Worm (Caenorhabditis elegans) whole organism, L3 larva: ENCODE data around the gene dct-7.

Experiments
- R02D3.7 ChIP-seq: fragments of 150-350 bp; optimal IDR thresholded peaks from 2 replicates; lab custom pipeline; 2014; ENCODE audit warnings: missing biosample characterization, missing genetic modification characterization
- ZK546.5 ChIP-seq: sonication (generic microtip); optimal IDR thresholded peaks from 2 replicates; lab custom pipeline; 2017; ENCODE audit warnings: missing biosample characterization, missing genetic modification characterization
- aly-2 ChIP-seq: fragments of 150-350 bp; optimal IDR thresholded peaks from 2 replicates; lab custom pipeline; 2014; ENCODE audit warnings: missing biosample characterization, missing genetic modification characterization
- ama-1 ChIP-seq: fragments of 150-350 bp; optimal IDR thresholded peaks from 2 replicates; lab custom pipeline; 2018
- ceh-28 ChIP-seq: fragments of 150-350 bp; optimal IDR thresholded peaks from 2 replicates; lab custom pipeline; 2014; ENCODE audit warnings: missing biosample characterization, missing genetic modification reagents, missing genetic modification characterization
- ceh-9 ChIP-seq: sonication (generic microtip); optimal IDR thresholded peaks from 2 replicates; lab custom pipeline; 2018; ENCODE audit warnings: missing biosample characterization, missing genetic modification characterization
- daf-12 ChIP-seq: fragments of 150-350 bp; optimal IDR thresholded peaks from 2 replicates; lab custom pipeline; 2014; ENCODE audit warnings: missing biosample characterization, missing genetic modification reagents, missing genetic modification characterization
- elt-1 ChIP-seq: fragments of 150-350 bp; optimal IDR thresholded peaks from 2 replicates; lab custom pipeline; 2014; ENCODE audit warnings: missing biosample characterization, missing genetic modification characterization
- elt-2 ChIP-seq: sonication (generic microtip); optimal IDR thresholded peaks from 2 replicates; lab custom pipeline; 2016; ENCODE audit warnings: missing genetic modification reagents, mild to moderate bottlenecking, missing genetic modification characterization, missing compliant biosample characterization
- elt-3 ChIP-seq, 3 experiments: fragments of 150-350 bp in 1 of 3; sonication (generic microtip) in 2 of 3; optimal IDR thresholded peaks; 2 replicates in 2 of 3; 4 replicates in 1 of 3; lab custom pipeline; 2014 to 2017; ENCODE audit warnings: missing biosample characterization in 3 of 3, missing genetic modification characterization in 3 of 3
- eor-1 ChIP-seq, 2 experiments: fragments of 150-350 bp; optimal IDR thresholded peaks; 2 replicates each; lab custom pipeline; 2014 to 2018; ENCODE audit warnings: missing biosample characterization in 2 of 2, missing genetic modification characterization in 2 of 2
- fkh-2 ChIP-seq: fragments of 150-350 bp; optimal IDR thresholded peaks from 2 replicates; lab custom pipeline; 2014; ENCODE audit warnings: missing biosample characterization, missing genetic modification reagents, missing genetic modification characterization
- fos-1 ChIP-seq: fragments of 150-350 bp; optimal IDR thresholded peaks from 2 replicates; lab custom pipeline; 2014; ENCODE audit warnings: missing biosample characterization, missing genetic modification characterization
- hmg-11 ChIP-seq: sonication (generic microtip); optimal IDR thresholded peaks from 2 replicates; lab custom pipeline; 2016; ENCODE audit warnings: missing genetic modification characterization, missing compliant biosample characterization
- jun-1 ChIP-seq: fragments of 150-350 bp; optimal IDR thresholded peaks from 2 replicates; lab custom pipeline; 2014; ENCODE audit warnings: missing biosample characterization, missing genetic modification reagents, missing genetic modification characterization
- lin-15B ChIP-seq: fragments of 150-350 bp; optimal IDR thresholded peaks from 2 replicates; lab custom pipeline; 2014; ENCODE audit warnings: missing biosample characterization, missing genetic modification characterization
- lin-39 ChIP-seq: fragments of 150-350 bp; optimal IDR thresholded peaks from 2 replicates; lab custom pipeline; 2018; ENCODE audit warnings: missing biosample characterization, missing genetic modification reagents, missing genetic modification characterization
- lsy-12 ChIP-seq: sonication (generic microtip); optimal IDR thresholded peaks from 2 replicates; lab custom pipeline; 2016; ENCODE audit warnings: mild to moderate bottlenecking, missing genetic modification characterization, missing compliant biosample characterization
- mdl-1 ChIP-seq: fragments of 150-350 bp; optimal IDR thresholded peaks from 2 replicates; lab custom pipeline; 2014; ENCODE audit warnings: missing biosample characterization, missing genetic modification characterization
- nfya-1 ChIP-seq: sonication (generic microtip); optimal IDR thresholded peaks from 2 replicates; lab custom pipeline; 2017; ENCODE audit warnings: missing genetic modification characterization, mild to moderate bottlenecking, missing compliant biosample characterization, antibody characterized with exemption, moderate library complexity; ENCODE audit not compliant: insufficient read depth
- nhr-11 ChIP-seq: fragments of 150-350 bp; optimal IDR thresholded peaks from 2 replicates; lab custom pipeline; 2014; ENCODE audit warnings: missing biosample characterization, missing genetic modification characterization
- nhr-12 ChIP-seq: fragments of 150-350 bp; optimal IDR thresholded peaks from 2 replicates; lab custom pipeline; 2014; ENCODE audit warnings: missing biosample characterization, missing genetic modification characterization
- nhr-23 ChIP-seq: fragments of 150-350 bp; optimal IDR thresholded peaks from 2 replicates; lab custom pipeline; 2014; ENCODE audit warnings: missing biosample characterization, missing genetic modification reagents, missing genetic modification characterization
- nhr-237 ChIP-seq: fragments of 150-350 bp; optimal IDR thresholded peaks from 2 replicates; lab custom pipeline; 2014; ENCODE audit warnings: missing biosample characterization, missing genetic modification characterization
- nhr-25 ChIP-seq: sonication (generic microtip); optimal IDR thresholded peaks from 2 replicates; lab custom pipeline; 2017; ENCODE audit warnings: missing biosample characterization, missing genetic modification characterization
- nhr-28 ChIP-seq: fragments of 150-350 bp; optimal IDR thresholded peaks from 2 replicates; lab custom pipeline; 2014; ENCODE audit warnings: missing biosample characterization, missing genetic modification characterization
- nhr-43 ChIP-seq: sonication (generic microtip); optimal IDR thresholded peaks from 2 replicates; lab custom pipeline; 2016; ENCODE audit warnings: mild to moderate bottlenecking, missing genetic modification characterization, missing compliant biosample characterization; ENCODE audit not compliant: poor library complexity, severe bottlenecking
- nhr-67 ChIP-seq: fragments of 150-350 bp; optimal IDR thresholded peaks from 2 replicates; lab custom pipeline; 2014; ENCODE audit warnings: missing biosample characterization, missing genetic modification characterization
- nhr-76 ChIP-seq: fragments of 150-350 bp; sonication (generic microtip); optimal IDR thresholded peaks from 5 replicates; lab custom pipeline; 2014; ENCODE audit warnings: missing biosample characterization, missing genetic modification characterization
- pha-4 ChIP-seq: fragments of 150-350 bp; optimal IDR thresholded peaks from 2 replicates; lab custom pipeline; 2014; ENCODE audit warnings: missing biosample characterization, missing genetic modification reagents, missing genetic modification characterization
- sea-2 ChIP-seq: fragments of 150-350 bp; sonication (generic microtip); optimal IDR thresholded peaks from 4 replicates; lab custom pipeline; 2014; ENCODE audit warnings: missing biosample characterization, missing genetic modification reagents, missing genetic modification characterization
- skn-1 ChIP-seq: fragments of 150-350 bp; optimal IDR thresholded peaks from 2 replicates; lab custom pipeline; 2014; ENCODE audit warnings: missing biosample characterization, missing genetic modification characterization
- snpc-4 ChIP-seq: fragments of 150-350 bp; optimal IDR thresholded peaks from 2 replicates; lab custom pipeline; 2014; ENCODE audit warnings: missing biosample characterization, missing genetic modification characterization
- unc-39 ChIP-seq: sonication (generic microtip); optimal IDR thresholded peaks from 4 replicates; lab custom pipeline; 2017; ENCODE audit warnings: missing biosample characterization, missing genetic modification characterization
- unc-62 ChIP-seq: fragments of 150-350 bp; sonication (generic microtip); optimal IDR thresholded peaks from 4 replicates; lab custom pipeline; 2014; ENCODE audit warnings: missing biosample characterization, missing genetic modification reagents, missing genetic modification characterization
- zag-1 ChIP-seq: fragments of 150-350 bp; optimal IDR thresholded peaks from 2 replicates; lab custom pipeline; 2014; ENCODE audit warnings: missing biosample characterization, missing genetic modification characterization
- ztf-4 ChIP-seq: fragments of 150-350 bp; optimal IDR thresholded peaks from 2 replicates; lab custom pipeline; 2014; ENCODE audit warnings: missing biosample characterization, missing genetic modification characterization

The dct-7 gene

ce11 chrIV:4269308-4269707 is 21.1 kb downstream of the dct-7 start, which contains the start of gene F36A4.3:
F36A4.3 (plus strand) TSS chrIV:4269608.
- TF ChIP-seq nhr-76 (tag; lab: Kevin White, UChicago): no peak
- TF ChIP-seq nhr-23 (tag; lab: Kevin White, UChicago): no peak
- no peak for TF ChIP-seq skn-1 (tag; lab: Kevin White, UChicago)

ce11 chrIV:4267320-4267719 is 23.1 kb downstream of the dct-7 start, which contains the start of gene F36A4.4:
F36A4.4 (plus strand) TSS chrIV:4267620.
- TF ChIP-seq ceh-28 (tag; lab: Kevin White, UChicago): no peak
- no peak for TF ChIP-seq R02D3.7 (tag; lab: Kevin White, UChicago)

- TF ChIP-seq lin-15B (tag; lab: Kevin White, UChicago) (no peak), ceh-9 (no peak), hmg-11 (tag; lab: Kevin White, UChicago) (no peak), nhr-67 (tag; lab: Kevin White, UChicago) (no peak), unc-62 (no peak), ztf-4 (tag; lab: Kevin White, UChicago) (no peak), mdl-1 (tag; lab: Kevin White, UChicago) (no peak), daf-12 (tag; lab: Kevin White, UChicago) (no peak), unc-39 (tag; lab: Kevin White, UChicago) (no peak), snpc-4 (no peak), zag-1 (no peak), fkh-2 (tag; lab: Kevin White, UChicago) (no peak), ZK546.5 (tag; lab: Kevin White, UChicago) (no peak)
These were observed 24.4 kb downstream of the dct-7 start for ce11 chrIV:4265951-4266350.

- TF ChIP-seq nhr-12 (tag; lab: Kevin White, UChicago) (no peak), eor-1 (tag; optimal IDR thresholded peaks at IDR 0.05; lab: Kevin White, UChicago) (no peak)
These were observed 25.1 kb downstream of the dct-7 start, which contains the start of gene F36A4.5 for ce11 chrIV:4265224-4265623. F36A4.5 (plus strand) TSS chrIV:4265524.

- TF ChIP-seq fkh-2 (tag; lab: Kevin White, UChicago) (no peak), nhr-43 (no peak), unc-39 (tag; lab: Kevin White, UChicago) (no peak), nhr-76 (tag; lab: Kevin White, UChicago) (no peak), elt-2 (tag; lab: Kevin White, UChicago) (no peak), elt-3 (tag; optimal IDR thresholded peaks at IDR 0.05; lab: Kevin White, UChicago) (no peak), lsy-12 (no peak), unc-62 (no peak), lin-39 (tag; lab: Kevin White, UChicago) (no peak), pha-4 (tag; lab: Kevin White, UChicago) (no peak), jun-1 (tag; lab: Kevin White, UChicago) (no peak), nhr-67 (tag; lab: Kevin White, UChicago) (no peak), nhr-25 (tag; lab: Kevin White, UChicago) (no peak), hmg-11 (tag; lab: Kevin White, UChicago) (no peak), nhr-11 (tag; lab: Kevin White, UChicago) (no peak), nhr-12 (tag; lab: Kevin White, UChicago) (no peak), ama-1 (lab: Kevin White, UChicago) (no peak), ceh-9 (no peak), fos-1 (no peak)
These were observed 25.7 kb downstream of the dct-7 start for ce11 chrIV:4264649-4265048.

- TF ChIP-seq hmg-11 (tag; lab: Kevin White, UChicago) (no peak), lin-39 (tag; lab: Kevin White, UChicago) (no peak), unc-62 (no peak), elt-1 (tag; lab: Kevin White, UChicago) (no peak), nhr-67 (tag; lab: Kevin White, UChicago) (no peak), nhr-237 (tag; lab: Kevin White, UChicago) (no peak), nhr-12 (tag; lab: Kevin White, UChicago) (no peak), unc-39 (tag; lab: Kevin White, UChicago) (no peak), ceh-28 (tag; lab: Kevin White, UChicago) (no peak), nfya-1 (tag; lab: Kevin White, UChicago) (no peak), sea-2 (no peak), lsy-12 (no peak), nhr-28 (tag; lab: Kevin White, UChicago) (no peak), fkh-2 (tag; lab: Kevin White, UChicago) (no peak), aly-2 (tag; lab: Kevin White, UChicago) (no peak), ceh-9 (no peak), pha-4 (tag; lab: Kevin White, UChicago) (no peak)
These were observed 27.4 kb downstream of the dct-7 start, which contains the start of gene col-33 for ce11 chrIV:4262993-4263392. col-33 (plus strand) TSS chrIV:4263293.
